Fruit fly (Drosophila melanogaster) whole organism: ENCODE measurements around the gene CG18213.

Source experiments
- pan ChIP-seq: fragments of >200 bp; optimal IDR thresholded peaks from 2 replicates; lab custom pipeline; 2017
- psq ChIP-seq: fragments of >200 bp; optimal IDR thresholded peaks from 2 replicates; lab custom pipeline; 2017

- TF ChIP-seq pan (lab: Kevin White, UChicago) (no peak), psq (lab: Kevin White, UChicago) (no peak)
These were observed 10.2 kb downstream of the CG18213 start for dm6 chr3R:17029796-17030195.
